Worm (Caenorhabditis elegans): ENCODE measurements around the gene F47B8.5.
A peak's percentile ranks its signal among the peaks of the same experiment; 100 is the strongest.

The F47B8.5 gene

ce11 chrV:14364586-14365248, 37.0 kb upstream of the F47B8.5 start (continued):
- TF ChIP-seq nhr-25 (tag; optimal IDR thresholded peaks at IDR 0.05; ENCODE audit: borderline replicate concordance, insufficient read depth) (peak; percentile 96), ceh-20 (GFP tag; IDR thresholded peaks at IDR 0.05) (0 out of 2 replicates have a peak, but pooled peaks have one; percentile 30), set-16 (GFP tag; IDR thresholded peaks at IDR 0.05) (peak; percentile 38; the same call in 1 of the 2 replicates), nhr-76 (tag; optimal IDR thresholded peaks at IDR 0.05) (no peak), hlh-11 (tag; optimal IDR thresholded peaks at IDR 0.05) (peak; percentile 58), snpc-1.2 (GFP tag; IDR thresholded peaks at IDR 0.05) (no peak), ceh-28 (tag; optimal IDR thresholded peaks at IDR 0.05) (no peak), lin-39 (tag; optimal IDR thresholded peaks at IDR 0.05) (no peak), ZK546.5 (tag; optimal IDR thresholded peaks at IDR 0.05) (no peak), T26A8.4 (GFP tag; IDR thresholded peaks at IDR 0.05) (peak; percentile 25; the same call in 1 of the 2 replicates), mep-1 (tag; optimal IDR thresholded peaks at IDR 0.05) (peak; percentile 52), nhr-48 (tag; optimal IDR thresholded peaks at IDR 0.05) (peak; percentile 38), mxl-3 (GFP tag; optimal IDR thresholded peaks at IDR 0.05) (peak; percentile 52), hmg-1.1 (GFP tag; IDR thresholded peaks at IDR 0.05) (peak; percentile 62), nhr-237 (tag; optimal IDR thresholded peaks at IDR 0.05) (no peak), Y5F2A.4 (GFP tag; optimal IDR thresholded peaks at IDR 0.05) (no peak), nhr-10 (tag; optimal IDR thresholded peaks at IDR 0.05) (no peak), lin-1 (GFP tag; IDR thresholded peaks at IDR 0.05) (no peak), aly-2 (tag; optimal IDR thresholded peaks at IDR 0.05) (no peak), nhr-77 (tag; optimal IDR thresholded peaks at IDR 0.05) (no peak), unc-130 (GFP tag; optimal IDR thresholded peaks at IDR 0.05) (no peak), T20F7.1 (GFP tag; optimal IDR thresholded peaks at IDR 0.05) (no peak), daf-19 (GFP tag; conservative IDR thresholded peaks at IDR 0.05) (peak; percentile 68; the same call in 1 of the 2 replicates), daf-8 (GFP tag; IDR thresholded peaks at IDR 0.05) (no peak), dve-1 (tag; optimal IDR thresholded peaks at IDR 0.05; ENCODE audit: insufficient read depth) (peak; percentile 7), zag-1 (tag; optimal IDR thresholded peaks at IDR 0.05) (no peak), mes-2 (tag; optimal IDR thresholded peaks at IDR 0.05; ENCODE audit: poor library complexity, severe bottlenecking) (peak; percentile 38), ceh-82 (tag; optimal IDR thresholded peaks at IDR 0.05) (no peak), daf-16 (GFP tag; optimal IDR thresholded peaks at IDR 0.05) (no peak), daf-16 (tag; optimal IDR thresholded peaks at IDR 0.05) (no peak), aha-1 (tag) (peak; percentile 98), zfp-3 (GFP tag; conservative IDR thresholded peaks at IDR 0.05) (0 out of 2 replicates have a peak, but pooled peaks have one; percentile 8), ces-1 (GFP tag; optimal IDR thresholded peaks at IDR 0.05) (no peak), duxl-1 (tag; optimal IDR thresholded peaks at IDR 0.05; ENCODE audit: poor library complexity) (peak; percentile 9), zfp-2 (tag; optimal IDR thresholded peaks at IDR 0.05) (no peak), arid-1 (GFP tag; conservative IDR thresholded peaks at IDR 0.05) (no peak), vab-7 (GFP tag; IDR thresholded peaks at IDR 0.05) (no peak), ztf-7 (tag; optimal IDR thresholded peaks at IDR 0.05) (no peak), egl-43 (GFP tag; IDR thresholded peaks at IDR 0.05) (no peak), cey-2 (tag; optimal IDR thresholded peaks at IDR 0.05; ENCODE audit: borderline replicate concordance, insufficient read depth) (no peak), snpc-4 (tag; optimal IDR thresholded peaks at IDR 0.05) (no peak), lin-38 (GFP tag; IDR thresholded peaks at IDR 0.05) (peak; percentile 30)

Measured in whole organism, L4 larva.